Worm (Caenorhabditis elegans) whole organism, late embryonic: Measurements from ENCODE around the gene K02E7.10.
A peak's percentile ranks its signal among the peaks of the same experiment; 100 is the strongest.

Source experiments
- C08G9.2 ChIP-seq: sonication (generic microtip); optimal IDR thresholded peaks from 2 replicates; lab custom pipeline; 2016; ENCODE audit warnings: mild to moderate bottlenecking, missing genetic modification characterization, moderate library complexity, missing compliant biosample characterization
- C38D4.7 ChIP-seq: fragments of 200-800 bp; sonication (Bioruptor generic); optimal IDR thresholded peaks from 2 replicates; lab custom pipeline; 2018; ENCODE audit warnings: mild to moderate bottlenecking, missing genetic modification characterization, moderate library complexity, missing compliant biosample characterization
- F13H6.1 ChIP-seq: sonication (generic microtip); optimal IDR thresholded peaks from 2 replicates; lab custom pipeline; 2016; ENCODE audit warnings: missing genetic modification characterization, missing compliant biosample characterization
- K02D7.2 ChIP-seq: sonication (generic microtip); optimal IDR thresholded peaks from 2 replicates; lab custom pipeline; 2017; ENCODE audit warnings: mild to moderate bottlenecking, missing genetic modification characterization, missing compliant biosample characterization
- K09A11.1 ChIP-seq: sonication (generic microtip); optimal IDR thresholded peaks from 2 replicates; lab custom pipeline; 2017; ENCODE audit warnings: antibody characterized with exemption, mild to moderate bottlenecking, missing genetic modification characterization, missing compliant biosample characterization; ENCODE audit not compliant: insufficient read depth
- Y22D7AL.16 ChIP-seq: sonication (generic microtip); optimal IDR thresholded peaks from 2 replicates; lab custom pipeline; 2016; ENCODE audit warnings: missing genetic modification characterization, missing compliant biosample characterization
- ahr-1 ChIP-seq: sonication (generic microtip); optimal IDR thresholded peaks from 2 replicates; lab custom pipeline; 2016; ENCODE audit warnings: missing genetic modification characterization, missing compliant biosample characterization
- ama-1 ChIP-seq: fragments of 150-350 bp; optimal IDR thresholded peaks from 2 replicates; lab custom pipeline; 2014
- ceh-18 ChIP-seq: sonication (generic microtip); optimal IDR thresholded peaks from 2 replicates; lab custom pipeline; 2016; ENCODE audit warnings: missing genetic modification characterization, missing compliant biosample characterization
- ceh-2 ChIP-seq: sonication (generic microtip); optimal IDR thresholded peaks from 2 replicates; lab custom pipeline; 2016; ENCODE audit warnings: missing genotype, missing genetic modification characterization, missing compliant biosample characterization
- ceh-22 ChIP-seq: sonication (generic microtip); optimal IDR thresholded peaks from 2 replicates; lab custom pipeline; 2017; ENCODE audit warnings: missing biosample characterization, missing genetic modification characterization
- ceh-24 ChIP-seq: sonication (generic microtip); optimal IDR thresholded peaks from 2 replicates; lab custom pipeline; 2016; ENCODE audit warnings: mild to moderate bottlenecking, missing genetic modification characterization, missing compliant biosample characterization
- ceh-31 ChIP-seq: sonication (generic microtip); optimal IDR thresholded peaks from 2 replicates; lab custom pipeline; 2016; ENCODE audit warnings: missing genetic modification characterization, missing compliant biosample characterization
- ceh-45 ChIP-seq: fragments of 200-800 bp; sonication (Bioruptor generic); IDR thresholded peaks from 2 replicates; pipeline ENCODE4 v1.3.6; 2022; ENCODE audit warnings: missing genetic modification reagents, missing genetic modification characterization, missing compliant biosample characterization
- ceh-48 ChIP-seq: sonication (generic microtip); optimal IDR thresholded peaks from 2 replicates; lab custom pipeline; 2016; ENCODE audit warnings: missing genetic modification characterization, inconsistent platforms, missing compliant biosample characterization
- ceh-9 ChIP-seq: sonication (generic microtip); optimal IDR thresholded peaks from 2 replicates; lab custom pipeline; 2016; ENCODE audit warnings: mild to moderate bottlenecking, missing genetic modification characterization, inconsistent platforms, missing compliant biosample characterization
- elt-4 ChIP-seq: sonication (generic microtip); optimal IDR thresholded peaks from 2 replicates; lab custom pipeline; 2016; ENCODE audit warnings: missing genetic modification characterization, missing compliant biosample characterization
- fax-1 ChIP-seq: sonication (generic microtip); optimal IDR thresholded peaks from 2 replicates; lab custom pipeline; 2016; ENCODE audit warnings: missing genotype, missing genetic modification characterization, missing compliant biosample characterization
- fkh-6 ChIP-seq: sonication (generic microtip); optimal IDR thresholded peaks from 2 replicates; lab custom pipeline; 2016; ENCODE audit warnings: missing genetic modification characterization, missing compliant biosample characterization
- gmeb-2 ChIP-seq: sonication (generic microtip); optimal IDR thresholded peaks from 2 replicates; lab custom pipeline; 2016; ENCODE audit warnings: missing genetic modification characterization, inconsistent platforms, missing compliant biosample characterization
- hlh-13 ChIP-seq: fragments of 200-800 bp; sonication (Bioruptor generic); optimal IDR thresholded peaks from 2 replicates; lab custom pipeline; 2018; ENCODE audit warnings: mild to moderate bottlenecking, missing genetic modification characterization, missing compliant biosample characterization
- hlh-6 ChIP-seq: sonication (generic microtip); optimal IDR thresholded peaks from 2 replicates; lab custom pipeline; 2016; ENCODE audit warnings: missing genotype, missing genetic modification characterization, missing compliant biosample characterization
- lim-6 ChIP-seq: sonication (generic microtip); optimal IDR thresholded peaks from 2 replicates; lab custom pipeline; 2016; ENCODE audit warnings: missing genetic modification characterization, missing compliant biosample characterization
- lin-11 ChIP-seq: fragments of 200-800 bp; sonication (Bioruptor generic); optimal IDR thresholded peaks from 2 replicates; lab custom pipeline; 2018; ENCODE audit warnings: mild to moderate bottlenecking, missing genetic modification characterization, missing compliant biosample characterization
- madf-2 ChIP-seq: sonication (generic microtip); optimal IDR thresholded peaks from 2 replicates; lab custom pipeline; 2017; ENCODE audit warnings: missing genetic modification characterization, missing compliant biosample characterization
- mec-3 ChIP-seq: sonication (generic microtip); optimal IDR thresholded peaks from 2 replicates; lab custom pipeline; 2016; ENCODE audit warnings: borderline replicate concordance, missing genetic modification characterization, missing compliant biosample characterization
- nfya-1 ChIP-seq: sonication (generic microtip); optimal IDR thresholded peaks from 2 replicates; lab custom pipeline; 2017; ENCODE audit warnings: missing genetic modification characterization, mild to moderate bottlenecking, missing compliant biosample characterization, antibody characterized with exemption, moderate library complexity
- nhr-11 ChIP-seq: fragments of 150-350 bp; optimal IDR thresholded peaks from 2 replicates; lab custom pipeline; 2014; ENCODE audit warnings: missing biosample characterization, missing genetic modification characterization
- nhr-232 ChIP-seq: sonication (generic microtip); optimal IDR thresholded peaks from 2 replicates; lab custom pipeline; 2016; ENCODE audit warnings: missing genetic modification characterization, missing compliant biosample characterization
- odd-2 ChIP-seq: sonication (generic microtip); optimal IDR thresholded peaks from 2 replicates; lab custom pipeline; 2017; ENCODE audit warnings: antibody characterized with exemption, mild to moderate bottlenecking, missing genetic modification characterization, missing compliant biosample characterization
- pag-3 ChIP-seq: sonication (generic microtip); optimal IDR thresholded peaks from 2 replicates; lab custom pipeline; 2016; ENCODE audit warnings: missing compliant biosample characterization, missing genetic modification characterization, borderline replicate concordance
- pax-1 ChIP-seq: fragments of 150-350 bp; optimal IDR thresholded peaks from 2 replicates; lab custom pipeline; 2014; ENCODE audit warnings: missing biosample characterization, missing genetic modification characterization
- pqm-1 ChIP-seq: sonication (generic microtip); optimal IDR thresholded peaks from 2 replicates; lab custom pipeline; 2016; ENCODE audit warnings: missing genetic modification characterization, missing compliant biosample characterization
- pros-1 ChIP-seq: fragments of 150-350 bp; optimal IDR thresholded peaks from 2 replicates; lab custom pipeline; 2014; ENCODE audit warnings: missing biosample characterization, missing genetic modification reagents, missing genetic modification characterization
- ref-2 ChIP-seq: sonication (generic microtip); optimal IDR thresholded peaks from 2 replicates; lab custom pipeline; 2016; ENCODE audit warnings: missing genetic modification characterization, missing compliant biosample characterization
- syd-9 ChIP-seq: sonication (generic microtip); optimal IDR thresholded peaks from 2 replicates; lab custom pipeline; 2016; ENCODE audit warnings: mild to moderate bottlenecking, missing genetic modification characterization, moderate library complexity, missing compliant biosample characterization
- tbx-2 ChIP-seq: sonication (generic microtip); optimal IDR thresholded peaks from 2 replicates; lab custom pipeline; 2016; ENCODE audit warnings: missing genetic modification characterization, missing compliant biosample characterization
- unc-55 ChIP-seq: sonication (generic microtip); optimal IDR thresholded peaks from 2 replicates; lab custom pipeline; 2017; ENCODE audit warnings: missing biosample characterization, missing genetic modification reagents, missing genetic modification characterization
- unc-86 ChIP-seq: sonication (generic microtip); optimal IDR thresholded peaks from 2 replicates; lab custom pipeline; 2016; ENCODE audit warnings: missing genetic modification characterization, missing compliant biosample characterization
- zip-5 ChIP-seq: sonication (generic microtip); optimal IDR thresholded peaks from 2 replicates; lab custom pipeline; 2016; ENCODE audit warnings: missing genetic modification characterization, missing compliant biosample characterization

Gene K02E7.10

DNA sequence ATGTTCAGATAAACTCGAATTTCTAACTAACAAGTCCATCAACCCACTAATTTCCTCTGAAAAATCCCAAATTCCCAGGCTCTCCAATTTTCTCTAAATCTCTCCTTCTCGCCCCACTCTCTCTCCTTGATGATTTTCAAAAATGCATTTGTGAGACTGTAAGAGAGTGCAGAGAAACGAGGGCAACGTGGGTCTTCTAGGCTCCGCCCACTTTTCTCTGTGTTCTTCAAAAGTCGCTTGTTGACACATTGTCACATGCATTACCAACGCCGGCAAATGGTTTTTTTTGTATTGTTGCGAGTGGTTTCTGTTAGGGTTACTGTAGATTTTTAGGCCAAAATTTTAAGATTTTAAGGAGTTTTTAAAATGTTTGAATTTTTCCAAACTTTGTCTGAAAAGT, 19.7 kb upstream of the K02E7.10 start:
- TF ChIP-seq ceh-31 (no peak), hlh-13 (GFP tag; lab: Kevin White, UChicago) (no peak), ceh-48 (tag; lab: Kevin White, UChicago) (no peak), syd-9 (no peak), zip-5 (tag; lab: Kevin White, UChicago) (no peak), pros-1 (tag; lab: Kevin White, UChicago) (no peak), unc-55 (GFP tag; lab: Kevin White, UChicago) (no peak), hlh-6 (no peak)

DNA sequence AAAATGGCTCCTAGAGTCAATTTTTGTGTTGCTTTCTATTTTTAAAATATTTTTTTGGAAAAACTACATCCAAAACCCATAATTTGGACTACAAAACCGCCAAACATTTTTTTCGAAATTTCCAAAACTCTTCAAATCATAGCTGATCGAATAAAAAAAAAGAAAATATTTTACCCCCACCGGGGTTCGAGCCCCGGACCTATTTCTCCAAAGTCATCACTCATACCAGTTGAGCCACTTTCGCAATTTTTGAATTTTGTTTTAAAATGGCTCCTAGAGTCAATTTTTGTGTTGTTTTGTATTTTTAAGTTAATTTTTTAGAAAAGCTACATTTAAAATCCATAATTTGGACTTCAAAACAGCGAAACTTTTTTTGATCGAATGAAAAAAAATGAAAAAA, 18.7 kb upstream of the K02E7.10 start:
- TF ChIP-seq fax-1 (tag; lab: Kevin White, UChicago): no peak
- no peak for TF ChIP-seq ref-2 (tag; lab: Kevin White, UChicago)
- no peak for TF ChIP-seq ceh-9
- TF ChIP-seq pag-3 (tag; lab: Kevin White, UChicago): no peak
- no peak for TF ChIP-seq K02D7.2 (tag; lab: Kevin White, UChicago)
- no peak for TF ChIP-seq nhr-11 (tag; lab: Kevin White, UChicago)
- TF ChIP-seq Y22D7AL.16 (tag; lab: Kevin White, UChicago): no peak
- no peak for TF ChIP-seq pax-1 (tag; lab: Kevin White, UChicago)
- TF ChIP-seq ahr-1 (tag; lab: Kevin White, UChicago): no peak

DNA sequence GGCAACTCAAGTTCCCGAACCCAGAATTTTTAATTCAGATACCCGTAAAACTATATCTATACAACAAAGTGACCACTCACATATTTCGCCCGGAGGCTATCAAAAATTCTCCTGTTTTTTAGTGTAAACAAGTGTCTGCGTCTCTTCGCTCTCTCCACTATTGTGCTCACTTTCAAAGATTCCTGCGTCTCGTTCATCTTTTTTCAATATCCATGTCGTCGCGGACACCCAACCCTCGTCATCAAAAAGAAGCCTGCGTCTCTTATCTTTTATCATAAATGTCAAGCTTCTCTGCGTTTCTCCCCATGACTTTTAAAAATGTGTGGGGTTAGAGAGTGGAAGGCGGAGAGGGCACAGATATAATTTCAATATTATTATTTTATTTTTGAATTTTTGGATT, 18.1 kb upstream of the K02E7.10 start:
- TF ChIP-seq madf-2 (tag; lab: Kevin White, UChicago) (no peak), nfya-1 (tag; lab: Kevin White, UChicago) (peak; percentile 41), K09A11.1 (tag; lab: Kevin White, UChicago) (no peak), ceh-22 (tag; lab: Kevin White, UChicago) (no peak), pqm-1 (tag; lab: Kevin White, UChicago) (no peak), C08G9.2 (tag; lab: Kevin White, UChicago) (no peak), fkh-6 (tag; lab: Kevin White, UChicago) (no peak), ama-1 (lab: Kevin White, UChicago) (no peak), odd-2 (no peak), tbx-2 (tag; lab: Kevin White, UChicago) (peak; percentile 2), C38D4.7 (no peak), lim-6 (tag; lab: Kevin White, UChicago) (no peak), F13H6.1 (tag; lab: Kevin White, UChicago) (peak; percentile 27), ceh-18 (tag; lab: Kevin White, UChicago) (peak; percentile 8), unc-55 (GFP tag; lab: Kevin White, UChicago) (peak; percentile 44), pag-3 (tag; lab: Kevin White, UChicago) (no peak), gmeb-2 (tag; lab: Kevin White, UChicago) (no peak), ceh-2 (tag; lab: Kevin White, UChicago) (no peak), nhr-232 (no peak)

DNA sequence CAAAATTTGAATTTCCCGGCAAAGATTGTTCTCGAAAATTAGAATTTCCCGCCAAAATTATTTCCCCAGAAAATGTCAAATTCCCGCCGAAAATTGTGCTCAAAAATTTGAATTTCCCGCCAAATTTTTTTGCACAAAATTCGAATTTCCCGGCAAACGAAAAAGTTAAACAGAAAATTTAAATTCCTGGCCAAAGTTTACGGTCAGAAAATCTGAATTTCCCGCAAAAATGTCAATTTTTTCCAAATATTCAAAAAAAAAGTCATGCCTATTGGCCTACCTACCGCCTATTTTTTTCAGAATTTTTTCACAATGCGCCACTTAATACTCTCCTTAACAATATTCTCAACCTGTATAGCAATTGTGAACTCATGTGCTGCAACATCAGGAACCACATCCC, 16.1 kb upstream of the K02E7.10 start, which contains the start of gene K02E7.1:
K02E7.1 (plus strand) TSS at position 301 of the 400 bp plus-strand sequence.
- no peak for TF ChIP-seq lim-6 (tag; lab: Kevin White, UChicago)
- TF ChIP-seq mec-3 (tag; lab: Kevin White, UChicago): no peak
- no peak for TF ChIP-seq ceh-24
- no peak for TF ChIP-seq pros-1 (tag; lab: Kevin White, UChicago)
- TF ChIP-seq nhr-11 (tag; lab: Kevin White, UChicago): no peak
- no peak for TF ChIP-seq lin-11 (tag; lab: Kevin White, UChicago)
- TF ChIP-seq fkh-6 (tag; lab: Kevin White, UChicago): no peak
- TF ChIP-seq Y22D7AL.16 (tag; lab: Kevin White, UChicago): no peak
- no peak for TF ChIP-seq unc-86 (tag; lab: Kevin White, UChicago)
- no peak for TF ChIP-seq elt-4 (tag; lab: Kevin White, UChicago)
- TF ChIP-seq F13H6.1 (tag; lab: Kevin White, UChicago): no peak
- TF ChIP-seq ceh-45 (GFP tag; lab: Robert Waterston, UW): no peak
- TF ChIP-seq, all 69 proteins: peak for 0
